Worm (Caenorhabditis elegans) whole organism, L3 larva: ENCODE results near the gene C14C6.3.

Experiments
- R02D3.7 ChIP-seq: fragments of 150-350 bp; optimal IDR thresholded peaks from 2 replicates; lab custom pipeline; 2014; ENCODE audit warnings: missing biosample characterization, missing genetic modification characterization
- ZK546.5 ChIP-seq: sonication (generic microtip); optimal IDR thresholded peaks from 2 replicates; lab custom pipeline; 2017; ENCODE audit warnings: missing biosample characterization, missing genetic modification characterization
- ama-1 ChIP-seq: fragments of 150-350 bp; optimal IDR thresholded peaks from 2 replicates; lab custom pipeline; 2018
- ceh-16 ChIP-seq: sonication (generic microtip); optimal IDR thresholded peaks from 2 replicates; lab custom pipeline; 2017; ENCODE audit warnings: missing biosample characterization, missing genetic modification characterization
- ceh-28 ChIP-seq: fragments of 150-350 bp; optimal IDR thresholded peaks from 2 replicates; lab custom pipeline; 2014; ENCODE audit warnings: missing biosample characterization, missing genetic modification reagents, missing genetic modification characterization
- ceh-82 ChIP-seq: fragments of 150-350 bp; optimal IDR thresholded peaks from 2 replicates; lab custom pipeline; 2014; ENCODE audit warnings: missing biosample characterization, missing genetic modification characterization
- ceh-9 ChIP-seq: sonication (generic microtip); optimal IDR thresholded peaks from 2 replicates; lab custom pipeline; 2018; ENCODE audit warnings: missing biosample characterization, missing genetic modification characterization
- daf-12 ChIP-seq: fragments of 150-350 bp; optimal IDR thresholded peaks from 2 replicates; lab custom pipeline; 2014; ENCODE audit warnings: missing biosample characterization, missing genetic modification reagents, missing genetic modification characterization
- egl-27 ChIP-seq: sonication (generic microtip); optimal IDR thresholded peaks from 4 replicates; lab custom pipeline; 2017; ENCODE audit warnings: missing biosample characterization, missing genetic modification reagents, missing genetic modification characterization
- egl-5 ChIP-seq: fragments of 150-350 bp; optimal IDR thresholded peaks from 2 replicates; lab custom pipeline; 2017; ENCODE audit warnings: missing biosample characterization, missing genetic modification reagents, missing genetic modification characterization, inconsistent platforms
- elt-1 ChIP-seq: fragments of 150-350 bp; optimal IDR thresholded peaks from 2 replicates; lab custom pipeline; 2014; ENCODE audit warnings: missing biosample characterization, missing genetic modification characterization
- elt-2 ChIP-seq: sonication (generic microtip); optimal IDR thresholded peaks from 2 replicates; lab custom pipeline; 2016; ENCODE audit warnings: missing genetic modification reagents, mild to moderate bottlenecking, missing genetic modification characterization, missing compliant biosample characterization
- elt-3 ChIP-seq, 3 experiments: fragments of 150-350 bp in 1 of 3; sonication (generic microtip) in 2 of 3; optimal IDR thresholded peaks; 2 replicates in 2 of 3; 4 replicates in 1 of 3; lab custom pipeline; 2014 to 2017; ENCODE audit warnings: missing biosample characterization in 3 of 3, missing genetic modification characterization in 3 of 3
- eor-1 ChIP-seq, 2 experiments: fragments of 150-350 bp; optimal IDR thresholded peaks; 2 replicates each; lab custom pipeline; 2014 to 2018; ENCODE audit warnings: missing biosample characterization in 2 of 2, missing genetic modification characterization in 2 of 2
- fkh-10 ChIP-seq: sonication (generic microtip); optimal IDR thresholded peaks from 2 replicates; lab custom pipeline; 2017; ENCODE audit warnings: missing biosample characterization, missing genetic modification reagents, missing genetic modification characterization
- fkh-2 ChIP-seq: fragments of 150-350 bp; optimal IDR thresholded peaks from 2 replicates; lab custom pipeline; 2014; ENCODE audit warnings: missing biosample characterization, missing genetic modification reagents, missing genetic modification characterization
- fos-1 ChIP-seq: fragments of 150-350 bp; optimal IDR thresholded peaks from 2 replicates; lab custom pipeline; 2014; ENCODE audit warnings: missing biosample characterization, missing genetic modification characterization
- hmg-11 ChIP-seq: sonication (generic microtip); optimal IDR thresholded peaks from 2 replicates; lab custom pipeline; 2016; ENCODE audit warnings: missing genetic modification characterization, missing compliant biosample characterization
- lin-39 ChIP-seq: fragments of 150-350 bp; optimal IDR thresholded peaks from 2 replicates; lab custom pipeline; 2018; ENCODE audit warnings: missing biosample characterization, missing genetic modification reagents, missing genetic modification characterization
- lsy-12 ChIP-seq: sonication (generic microtip); optimal IDR thresholded peaks from 2 replicates; lab custom pipeline; 2016; ENCODE audit warnings: mild to moderate bottlenecking, missing genetic modification characterization, missing compliant biosample characterization
- mdl-1 ChIP-seq: fragments of 150-350 bp; optimal IDR thresholded peaks from 2 replicates; lab custom pipeline; 2014; ENCODE audit warnings: missing biosample characterization, missing genetic modification characterization
- mml-1 ChIP-seq: fragments of 150-350 bp; sonication (generic microtip); optimal IDR thresholded peaks from 3 replicates; lab custom pipeline; 2014; ENCODE audit warnings: missing biosample characterization, missing genetic modification characterization
- nfya-1 ChIP-seq: sonication (generic microtip); optimal IDR thresholded peaks from 2 replicates; lab custom pipeline; 2017; ENCODE audit warnings: missing genetic modification characterization, mild to moderate bottlenecking, missing compliant biosample characterization, antibody characterized with exemption, moderate library complexity; ENCODE audit not compliant: insufficient read depth
- nhr-11 ChIP-seq: fragments of 150-350 bp; optimal IDR thresholded peaks from 2 replicates; lab custom pipeline; 2014; ENCODE audit warnings: missing biosample characterization, missing genetic modification characterization
- nhr-12 ChIP-seq: fragments of 150-350 bp; optimal IDR thresholded peaks from 2 replicates; lab custom pipeline; 2014; ENCODE audit warnings: missing biosample characterization, missing genetic modification characterization
- nhr-23 ChIP-seq: fragments of 150-350 bp; optimal IDR thresholded peaks from 2 replicates; lab custom pipeline; 2014; ENCODE audit warnings: missing biosample characterization, missing genetic modification reagents, missing genetic modification characterization
- nhr-237 ChIP-seq: fragments of 150-350 bp; optimal IDR thresholded peaks from 2 replicates; lab custom pipeline; 2014; ENCODE audit warnings: missing biosample characterization, missing genetic modification characterization
- nhr-25 ChIP-seq: sonication (generic microtip); optimal IDR thresholded peaks from 2 replicates; lab custom pipeline; 2017; ENCODE audit warnings: missing biosample characterization, missing genetic modification characterization
- nhr-28 ChIP-seq: fragments of 150-350 bp; optimal IDR thresholded peaks from 2 replicates; lab custom pipeline; 2014; ENCODE audit warnings: missing biosample characterization, missing genetic modification characterization
- nhr-43 ChIP-seq: sonication (generic microtip); optimal IDR thresholded peaks from 2 replicates; lab custom pipeline; 2016; ENCODE audit warnings: mild to moderate bottlenecking, missing genetic modification characterization, missing compliant biosample characterization; ENCODE audit not compliant: poor library complexity, severe bottlenecking
- nhr-67 ChIP-seq: fragments of 150-350 bp; optimal IDR thresholded peaks from 2 replicates; lab custom pipeline; 2014; ENCODE audit warnings: missing biosample characterization, missing genetic modification characterization
- nhr-76 ChIP-seq: fragments of 150-350 bp; sonication (generic microtip); optimal IDR thresholded peaks from 5 replicates; lab custom pipeline; 2014; ENCODE audit warnings: missing biosample characterization, missing genetic modification characterization
- pqm-1 ChIP-seq: fragments of 150-350 bp; optimal IDR thresholded peaks from 2 replicates; lab custom pipeline; 2017; ENCODE audit warnings: missing biosample characterization, missing genetic modification characterization, inconsistent platforms
- sea-2 ChIP-seq: fragments of 150-350 bp; sonication (generic microtip); optimal IDR thresholded peaks from 4 replicates; lab custom pipeline; 2014; ENCODE audit warnings: missing biosample characterization, missing genetic modification reagents, missing genetic modification characterization
- skn-1 ChIP-seq: fragments of 150-350 bp; optimal IDR thresholded peaks from 2 replicates; lab custom pipeline; 2014; ENCODE audit warnings: missing biosample characterization, missing genetic modification characterization
- tbx-2 ChIP-seq: sonication (generic microtip); optimal IDR thresholded peaks from 2 replicates; lab custom pipeline; 2016; ENCODE audit warnings: mild to moderate bottlenecking, missing genetic modification characterization, missing compliant biosample characterization
- unc-39 ChIP-seq: sonication (generic microtip); optimal IDR thresholded peaks from 4 replicates; lab custom pipeline; 2017; ENCODE audit warnings: missing biosample characterization, missing genetic modification characterization
- unc-62 ChIP-seq: fragments of 150-350 bp; sonication (generic microtip); optimal IDR thresholded peaks from 4 replicates; lab custom pipeline; 2014; ENCODE audit warnings: missing biosample characterization, missing genetic modification reagents, missing genetic modification characterization
- zag-1 ChIP-seq: fragments of 150-350 bp; optimal IDR thresholded peaks from 2 replicates; lab custom pipeline; 2014; ENCODE audit warnings: missing biosample characterization, missing genetic modification characterization
- ztf-4 ChIP-seq: fragments of 150-350 bp; optimal IDR thresholded peaks from 2 replicates; lab custom pipeline; 2014; ENCODE audit warnings: missing biosample characterization, missing genetic modification characterization

C14C6.3 gene

ce11 chrV:532046-532445, 11.2 kb upstream of the C14C6.3 start, which contains the start of gene nhr-58 (continued):
- peak; percentile 40 for TF ChIP-seq nhr-43
- TF ChIP-seq tbx-2 (tag; lab: Kevin White, UChicago) = no peak
- no peak for TF ChIP-seq nhr-76 (tag; lab: Kevin White, UChicago)
- no peak for TF ChIP-seq skn-1 (tag; lab: Kevin White, UChicago)
- no peak for TF ChIP-seq mml-1 (tag; lab: Kevin White, UChicago)
- peak; percentile 68 for TF ChIP-seq nhr-23
- TF ChIP-seq, all 47 proteins: peak for 13

- TF ChIP-seq elt-3 (tag; optimal IDR thresholded peaks at IDR 0.05; lab: Kevin White, UChicago) = peak in 1 of 3 experiments; percentile 58
- no peak for TF ChIP-seq unc-39 (tag; lab: Kevin White, UChicago)
- no peak for TF ChIP-seq nfya-1 (tag; lab: Kevin White, UChicago)
- TF ChIP-seq ztf-4 (tag; lab: Kevin White, UChicago) = no peak
- TF ChIP-seq ZK546.5 (tag; lab: Kevin White, UChicago) = no peak
- no peak for TF ChIP-seq zag-1 (tag; lab: Kevin White, UChicago)
- no peak for TF ChIP-seq nhr-12 (tag; lab: Kevin White, UChicago)
- no peak for TF ChIP-seq nhr-237 (tag; lab: Kevin White, UChicago)
- peak; percentile 27 for TF ChIP-seq nhr-23
- no peak for TF ChIP-seq fkh-2 (tag; lab: Kevin White, UChicago)
- no peak for TF ChIP-seq fos-1 (tag; lab: Kevin White, UChicago)
- peak; percentile 73 for TF ChIP-seq pqm-1 (tag; lab: Kevin White, UChicago)
- no peak for TF ChIP-seq mdl-1 (tag; lab: Kevin White, UChicago)
- no peak for TF ChIP-seq ceh-9
- no peak for TF ChIP-seq daf-12 (tag; lab: Kevin White, UChicago)
- no peak for TF ChIP-seq nhr-28 (tag; lab: Kevin White, UChicago)
- TF ChIP-seq skn-1 (tag; lab: Kevin White, UChicago) = no peak
- no peak for TF ChIP-seq nhr-43
- no peak for TF ChIP-seq egl-27
- TF ChIP-seq ceh-82 (tag; lab: Kevin White, UChicago) = no peak
- peak; percentile 14 for TF ChIP-seq egl-5 (tag; lab: Kevin White, UChicago)
- peak; percentile 60 for TF ChIP-seq elt-2 (tag; lab: Kevin White, UChicago)
- no peak for TF ChIP-seq sea-2 (GFP tag; lab: Kevin White, UChicago)
- TF ChIP-seq eor-1 (tag; optimal IDR thresholded peaks at IDR 0.05; lab: Kevin White, UChicago) = no peak
- TF ChIP-seq nhr-11 = no peak
- peak; percentile 53 for TF ChIP-seq ceh-28 (tag; lab: Kevin White, UChicago)
- TF ChIP-seq hmg-11 (tag; lab: Kevin White, UChicago) = peak; percentile 18
- TF ChIP-seq ceh-16 = no peak
- TF ChIP-seq nhr-25 (tag; lab: Kevin White, UChicago) = peak; percentile 28
- TF ChIP-seq fkh-10 (GFP tag; lab: Kevin White, UChicago) = no peak
- no peak for TF ChIP-seq nhr-76 (tag; lab: Kevin White, UChicago)
- no peak for TF ChIP-seq nhr-67 (tag; lab: Kevin White, UChicago)
- TF ChIP-seq R02D3.7 = no peak
- no peak for TF ChIP-seq tbx-2 (tag; lab: Kevin White, UChicago)
- no peak for TF ChIP-seq ama-1 (lab: Kevin White, UChicago)
- TF ChIP-seq, all 47 proteins: peak for 8
These were observed 9.1 kb upstream of the C14C6.3 start, which contains the start of gene nhr-132 for ce11 chrV:534176-534575. Gene nhr-132 (plus strand): TSS chrV:534446.

ce11 chrV:536571-536970, 6.7 kb upstream of the C14C6.3 start, which contains the start of gene C14C6.5:
Gene C14C6.5 (plus strand): TSS chrV:536628.
- TF ChIP-seq eor-1 (tag; optimal IDR thresholded peaks at IDR 0.05; lab: Kevin White, UChicago) = no peak
- no peak for TF ChIP-seq sea-2 (GFP tag; lab: Kevin White, UChicago)
- no peak for TF ChIP-seq lsy-12 (tag; lab: Kevin White, UChicago)
- TF ChIP-seq fkh-2 (tag; lab: Kevin White, UChicago) = no peak
- TF ChIP-seq ceh-9 = no peak
- TF ChIP-seq unc-62 (GFP tag; lab: Kevin White, UChicago) = no peak
- TF ChIP-seq pqm-1 (tag; lab: Kevin White, UChicago) = no peak
- no peak for TF ChIP-seq nhr-28 (tag; lab: Kevin White, UChicago)
- no peak for TF ChIP-seq ceh-28 (tag; lab: Kevin White, UChicago)
- no peak for TF ChIP-seq egl-5 (tag; lab: Kevin White, UChicago)
- TF ChIP-seq tbx-2 (tag; lab: Kevin White, UChicago) = no peak
- TF ChIP-seq ztf-4 (tag; lab: Kevin White, UChicago) = no peak
- TF ChIP-seq lin-39 = no peak
- no peak for TF ChIP-seq nhr-11
- no peak for TF ChIP-seq elt-1 (tag; lab: Kevin White, UChicago)
